Fruit fly (Drosophila melanogaster): Measurements from ENCODE around the gene mri.

Gene mri

DNA sequence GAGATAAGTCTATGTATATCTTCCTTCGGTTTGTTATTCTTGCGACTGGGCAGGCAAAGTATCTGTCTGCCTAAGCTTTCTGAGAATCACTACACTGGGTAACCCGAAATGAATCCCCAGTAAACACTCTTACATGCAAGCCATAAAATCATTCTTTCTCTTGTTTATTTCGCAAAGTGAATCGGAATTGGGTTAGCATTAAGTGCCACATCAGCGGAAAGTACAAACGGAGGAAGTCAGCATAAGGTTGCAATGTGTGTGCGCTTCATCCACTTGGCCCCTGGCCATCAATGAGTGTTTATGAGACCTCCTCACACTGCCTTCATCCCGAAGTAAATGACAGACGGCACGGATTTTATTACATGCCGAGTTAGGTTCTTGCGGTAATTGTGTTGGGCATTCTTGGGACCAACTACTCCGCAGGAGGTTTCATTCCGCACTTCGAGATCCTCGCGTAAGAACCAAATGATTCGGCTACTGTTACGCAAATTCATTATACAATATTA, 42.2 kb upstream of the mri start:
- no peak for TF ChIP-seq Dll (GFP tag; IDR thresholded peaks at IDR 0.05; ENCODE audit: partially characterized antibody)
- TF ChIP-seq tll (GFP tag; optimal IDR thresholded peaks at IDR 0.05): peak in 1 of 2 experiments; percentile 9
- TF ChIP-seq so (GFP tag; IDR thresholded peaks at IDR 0.05): 0 out of 3 replicates have a peak, but pooled peaks have one; percentile 23
- TF ChIP-seq Pdp1 (GFP tag; optimal IDR thresholded peaks at IDR 0.05): peak in 1 of 2 experiments; percentile 1
- peak; percentile 97 for TF ChIP-seq twi (tag; optimal IDR thresholded peaks at IDR 0.05)
- TF ChIP-seq CG2199 (GFP tag; IDR thresholded peaks at IDR 0.05): 0 out of 3 replicates have a peak, but pooled peaks have one; percentile 12
- no peak for TF ChIP-seq CG9215 (GFP tag; IDR thresholded peaks at IDR 0.05)
- TF ChIP-seq dmrt99B (tag; optimal IDR thresholded peaks at IDR 0.05): no peak
- peak; percentile 64 for TF ChIP-seq cad (GFP tag; optimal IDR thresholded peaks at IDR 0.05)
- no peak for TF ChIP-seq z (GFP tag; IDR thresholded peaks at IDR 0.05)
- TF ChIP-seq CG13894 (tag; optimal IDR thresholded peaks at IDR 0.05): peak; percentile 5
- TF ChIP-seq mirr (GFP tag; optimal IDR thresholded peaks at IDR 0.05): no peak

DNA sequence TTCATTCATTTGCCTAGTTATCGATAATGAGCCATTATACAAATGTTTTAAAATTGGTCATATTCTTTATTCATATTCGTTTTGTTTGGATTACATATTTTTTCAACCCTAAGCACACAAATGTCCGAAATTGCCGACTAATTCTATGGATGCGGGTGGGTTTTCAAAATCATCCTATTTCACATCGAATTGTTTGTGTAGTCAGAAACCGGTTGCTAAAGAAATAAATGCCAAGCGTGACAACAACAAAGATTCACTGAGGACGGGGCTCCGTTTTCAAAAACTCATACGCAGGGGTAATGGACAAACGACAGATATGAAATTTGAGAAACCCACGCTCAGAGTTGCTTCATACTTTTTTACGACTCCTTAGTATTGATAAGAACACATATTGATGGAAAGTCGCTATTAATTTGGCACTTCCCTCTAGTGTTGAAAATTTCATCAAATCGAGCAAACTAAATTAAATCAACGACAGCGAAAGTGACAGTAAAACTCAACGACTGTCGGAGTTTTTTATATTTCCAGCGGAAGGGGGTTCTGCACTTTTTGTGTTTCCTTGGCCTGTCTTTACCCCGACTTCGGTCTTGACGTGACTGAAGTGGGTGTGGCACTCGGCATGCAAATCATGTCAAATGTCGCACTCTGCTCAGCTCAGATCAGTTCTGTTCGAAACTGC, 40.4 kb upstream of the mri start:
- TF ChIP-seq CG4360 (GFP tag; IDR thresholded peaks at IDR 0.05) (peak; percentile 66), insv (GFP tag; optimal IDR thresholded peaks at IDR 0.05) (peak in 1 of 2 experiments; percentile 63), CG17568 (GFP tag; optimal IDR thresholded peaks at IDR 0.05) (no peak), CG8281 (tag; optimal IDR thresholded peaks at IDR 0.05) (peak; percentile 19), Elba2 (GFP tag; optimal IDR thresholded peaks at IDR 0.05) (no peak), stwl (tag; optimal IDR thresholded peaks at IDR 0.05) (peak; percentile 14), CG8290 (GFP tag; optimal IDR thresholded peaks at IDR 0.05) (no peak), CG8290 (tag; optimal IDR thresholded peaks at IDR 0.05) (no peak), gcm (GFP tag; optimal IDR thresholded peaks at IDR 0.05) (peak; percentile 42), CG18764 (GFP tag; optimal IDR thresholded peaks at IDR 0.05) (no peak), Six4 (GFP tag; optimal IDR thresholded peaks at IDR 0.05) (peak; percentile 26), CG2199 (GFP tag; IDR thresholded peaks at IDR 0.05) (peak; percentile 26; the same call in 1 of the 3 replicates), Ada2b (GFP tag; IDR thresholded peaks at IDR 0.05) (no peak), sens (GFP tag) (peak; percentile 44), Blimp-1 (GFP tag; optimal IDR thresholded peaks at IDR 0.05) (peak; percentile 51), wdn (GFP tag; IDR thresholded peaks at IDR 0.05) (no peak), Eip74EF (GFP tag; optimal IDR thresholded peaks at IDR 0.05) (peak in 1 of 2 experiments; percentile 56), eyg (GFP tag; optimal IDR thresholded peaks at IDR 0.05) (no peak), pros (GFP tag; optimal IDR thresholded peaks at IDR 0.05) (peak; percentile 78), tap (tag; optimal IDR thresholded peaks at IDR 0.05) (no peak), Awh (GFP tag; IDR thresholded peaks at IDR 0.05) (0 out of 2 replicates have a peak, but pooled peaks have one; percentile 14)

DNA sequence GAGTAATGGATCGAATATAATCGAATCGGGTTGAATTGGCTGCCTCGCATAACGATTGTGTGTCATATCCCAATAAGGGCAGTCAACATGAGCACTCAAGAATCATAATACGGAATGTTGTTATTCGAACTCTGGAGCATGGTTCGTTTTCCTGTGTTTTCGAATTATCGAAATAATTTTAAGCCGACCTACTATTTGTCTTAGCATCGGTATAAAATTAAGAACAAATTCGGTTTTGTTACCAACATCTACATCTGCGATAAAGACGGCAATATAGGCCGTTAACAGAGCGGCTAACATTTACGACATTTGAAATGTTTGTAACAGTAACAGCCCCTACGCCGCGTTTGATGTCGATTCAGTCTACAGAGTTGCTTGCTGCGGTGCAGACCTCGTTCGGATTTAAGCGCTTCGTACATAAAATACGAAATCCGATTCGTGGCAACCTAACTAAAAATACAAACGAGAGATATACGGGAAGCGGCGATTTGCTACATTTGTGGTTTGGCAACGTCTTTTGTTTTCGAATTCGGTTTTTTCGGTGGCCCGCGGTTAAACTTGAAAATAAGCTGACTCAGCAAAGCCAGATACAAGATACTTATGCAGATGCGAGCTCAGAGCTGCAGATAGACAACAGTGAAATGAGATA, 39.4 kb upstream of the mri start:
- TF ChIP-seq CG34376 (GFP tag; optimal IDR thresholded peaks at IDR 0.05): peak; percentile 78
- TF ChIP-seq gsb-n (tag; optimal IDR thresholded peaks at IDR 0.05): no peak
- TF ChIP-seq BtbVII (GFP tag; optimal IDR thresholded peaks at IDR 0.05): no peak
- TF ChIP-seq fd64A (GFP tag; optimal IDR thresholded peaks at IDR 0.05): no peak
- no peak for TF ChIP-seq trh (GFP tag; optimal IDR thresholded peaks at IDR 0.05)
- no peak for TF ChIP-seq CG16779 (GFP tag; IDR thresholded peaks at IDR 0.05)
- no peak for TF ChIP-seq odd (GFP tag; optimal IDR thresholded peaks at IDR 0.05)
- no peak for TF ChIP-seq CrebB (tag; optimal IDR thresholded peaks at IDR 0.05)
- no peak for TF ChIP-seq CG32772 (GFP tag; IDR thresholded peaks at IDR 0.05)
- no peak for TF ChIP-seq CG14441 (GFP tag; IDR thresholded peaks at IDR 0.05)
- TF ChIP-seq nerfin-2 (GFP tag; IDR thresholded peaks at IDR 0.05; ENCODE audit: partially characterized antibody): no peak
- TF ChIP-seq CG43689 (GFP tag; IDR thresholded peaks at IDR 0.05): no peak
- TF ChIP-seq fd96Cb (tag; optimal IDR thresholded peaks at IDR 0.05): no peak
- peak; percentile 44; the same call in 1 of the 2 replicates for TF ChIP-seq CG13287 (GFP tag; IDR thresholded peaks at IDR 0.05; ENCODE audit: partially characterized antibody)
- no peak for TF ChIP-seq cato (GFP tag; optimal IDR thresholded peaks at IDR 0.05; ENCODE audit: borderline replicate concordance)

All from whole organism, embryonic.